Worm (Caenorhabditis elegans) whole organism, L1 larva: ENCODE data around the gene F10E9.2.

Source experiments
- F16B12.6 ChIP-seq: fragments of 150-350 bp; optimal IDR thresholded peaks from 2 replicates; lab custom pipeline; 2014; ENCODE audit warnings: missing biosample characterization, missing genetic modification characterization
- aha-1 ChIP-seq: fragments of 150-350 bp; optimal IDR thresholded peaks from 2 replicates; lab custom pipeline; 2014; ENCODE audit warnings: missing biosample characterization, missing genetic modification characterization
- alr-1 ChIP-seq: fragments of 200-800 bp; sonication (Bioruptor generic); optimal IDR thresholded peaks from 2 replicates; lab custom pipeline; 2018; ENCODE audit warnings: borderline replicate concordance, mild to moderate bottlenecking, missing genetic modification characterization, missing compliant biosample characterization
- aly-2 ChIP-seq: fragments of 150-350 bp; optimal IDR thresholded peaks from 2 replicates; lab custom pipeline; 2014; ENCODE audit warnings: missing biosample characterization, missing genetic modification characterization
- blmp-1 ChIP-seq: fragments of 150-350 bp; optimal IDR thresholded peaks from 2 replicates; lab custom pipeline; 2014; ENCODE audit warnings: missing biosample characterization, missing genetic modification characterization
- ceh-8 ChIP-seq: fragments of 200-800 bp; sonication (Bioruptor generic); optimal IDR thresholded peaks from 2 replicates; lab custom pipeline; 2018; ENCODE audit warnings: mild to moderate bottlenecking, missing genetic modification characterization, moderate library complexity, missing compliant biosample characterization
- ceh-82 ChIP-seq, 3 experiments: fragments of 150-350 bp in 1 of 3; sonication (generic microtip) in 2 of 3; optimal IDR thresholded peaks; 2 replicates each; lab custom pipeline; 2014 to 2017; ENCODE audit warnings: missing biosample characterization in 3 of 3, missing genetic modification characterization in 3 of 3
- ceh-88 ChIP-seq: fragments of 200-800 bp; sonication (Bioruptor generic); IDR thresholded peaks from 2 replicates; pipeline ENCODE4 v1.3.6; 2022; ENCODE audit warnings: missing genetic modification characterization, missing compliant biosample characterization
- dpl-1 ChIP-seq, 3 experiments: fragments of 150-350 bp in 2 of 3; sonication (generic microtip) in 1 of 3; optimal IDR thresholded peaks; 2 replicates each; lab custom pipeline; 2014 to 2017; ENCODE audit warnings: missing biosample characterization in 3 of 3, missing genetic modification characterization in 3 of 3, missing genetic modification reagents in 3 of 3
- efl-1 ChIP-seq, 4 experiments: fragments of 150-350 bp; optimal IDR thresholded peaks in 3 of 4; peaks in 1 of 4; 1 replicate in 1 of 4; 2 replicates in 3 of 4; lab custom pipeline; 2014; ENCODE audit warnings: missing biosample characterization in 2 of 4, missing genetic modification characterization in 2 of 4, missing genetic modification reagents in 2 of 4
- efl-3 ChIP-seq: fragments of 200-800 bp; sonication (Bioruptor generic); optimal IDR thresholded peaks from 2 replicates; lab custom pipeline; 2018; ENCODE audit warnings: mild to moderate bottlenecking, missing genetic modification characterization, missing compliant biosample characterization
- egl-13 ChIP-seq: sonication (generic microtip); optimal IDR thresholded peaks from 2 replicates; lab custom pipeline; 2016; ENCODE audit warnings: missing genotype, missing genetic modification reagents, missing genetic modification characterization, missing compliant biosample characterization
- elt-2 ChIP-seq: sonication (generic microtip); optimal IDR thresholded peaks from 2 replicates; lab custom pipeline; 2016; ENCODE audit warnings: missing genetic modification characterization, mild to moderate bottlenecking, inconsistent platforms, missing compliant biosample characterization, missing genetic modification reagents
- elt-3 ChIP-seq, 6 experiments: fragments of 150-350 bp in 1 of 6; sonication (generic microtip); optimal IDR thresholded peaks; 2 replicates each; lab custom pipeline; 2017 to 2018; ENCODE audit warnings: missing biosample characterization in 6 of 6, missing genetic modification characterization in 6 of 6, inconsistent platforms in 1 of 6
- fkh-10 ChIP-seq: sonication (generic microtip); optimal IDR thresholded peaks from 2 replicates; lab custom pipeline; 2017; ENCODE audit warnings: missing biosample characterization, missing genetic modification reagents, missing genetic modification characterization
- fkh-4 ChIP-seq: sonication (generic microtip); optimal IDR thresholded peaks from 2 replicates; lab custom pipeline; 2016; ENCODE audit warnings: missing compliant biosample characterization, missing genetic modification characterization, borderline replicate concordance
- fos-1 ChIP-seq: fragments of 150-350 bp; optimal IDR thresholded peaks from 2 replicates; lab custom pipeline; 2014; ENCODE audit warnings: missing biosample characterization, missing genetic modification characterization
- grh-1 ChIP-seq: fragments of 200-800 bp; sonication (Bioruptor generic); IDR thresholded peaks from 2 replicates; pipeline ENCODE4 v1.3.6; 2022; ENCODE audit warnings: missing genetic modification reagents, missing genetic modification characterization, missing compliant biosample characterization
- isw-1 ChIP-seq: fragments of 200-800 bp; sonication (Bioruptor generic); IDR thresholded peaks from 2 replicates; pipeline ENCODE4 v1.3.6; 2022; ENCODE audit warnings: missing genetic modification characterization, missing compliant biosample characterization
- jun-1 ChIP-seq: fragments of 150-350 bp; optimal IDR thresholded peaks from 2 replicates; lab custom pipeline; 2014; ENCODE audit warnings: missing biosample characterization, missing genetic modification reagents, missing genetic modification characterization
- lin-14 ChIP-seq: fragments of 200-800 bp; sonication (Bioruptor generic); optimal IDR thresholded peaks from 2 replicates; lab custom pipeline; 2018; ENCODE audit warnings: mild to moderate bottlenecking, missing genetic modification characterization, moderate library complexity, missing compliant biosample characterization
- lin-15B ChIP-seq: fragments of 150-350 bp; sonication (generic microtip); optimal IDR thresholded peaks from 3 replicates; lab custom pipeline; 2014; ENCODE audit warnings: missing biosample characterization, missing genetic modification characterization
- lin-35 ChIP-seq, 2 experiments: fragments of 150-350 bp; optimal IDR thresholded peaks; 2 replicates each; lab custom pipeline; 2014; ENCODE audit warnings: missing biosample characterization in 2 of 2, missing genetic modification characterization in 2 of 2, missing genetic modification reagents in 2 of 2
- lin-39 ChIP-seq: fragments of 150-350 bp; optimal IDR thresholded peaks from 2 replicates; lab custom pipeline; 2014; ENCODE audit warnings: missing biosample characterization, missing genetic modification reagents, missing genetic modification characterization
- lir-3 ChIP-seq: sonication (generic microtip); optimal IDR thresholded peaks from 2 replicates; lab custom pipeline; 2016; ENCODE audit warnings: mild to moderate bottlenecking, missing genetic modification characterization, moderate library complexity, missing compliant biosample characterization; ENCODE audit not compliant: poor library complexity
- lsy-2 ChIP-seq, 2 experiments: fragments of 150-350 bp; optimal IDR thresholded peaks; 2 replicates each; lab custom pipeline; 2014; ENCODE audit warnings: missing biosample characterization in 2 of 2, missing genetic modification characterization in 2 of 2
- mab-9 ChIP-seq: fragments of 200-800 bp; sonication (Bioruptor generic); IDR thresholded peaks from 2 replicates; pipeline ENCODE4 v1.3.6; 2022; ENCODE audit warnings: missing genetic modification reagents, missing genetic modification characterization, missing compliant biosample characterization
- nhr-11 ChIP-seq: fragments of 150-350 bp; optimal IDR thresholded peaks from 2 replicates; lab custom pipeline; 2014; ENCODE audit warnings: missing biosample characterization, missing genetic modification characterization
- nhr-12 ChIP-seq: sonication (generic microtip); optimal IDR thresholded peaks from 2 replicates; lab custom pipeline; 2017; ENCODE audit warnings: missing biosample characterization, missing genetic modification characterization
- nhr-19 ChIP-seq: fragments of 200-800 bp; sonication (Bioruptor generic); conservative IDR thresholded peaks from 2 replicates; pipeline ENCODE4 v1.3.6; 2022; ENCODE audit warnings: missing genetic modification characterization, missing compliant biosample characterization
- nhr-20 ChIP-seq: sonication (generic microtip); optimal IDR thresholded peaks from 2 replicates; lab custom pipeline; 2016; ENCODE audit warnings: mild to moderate bottlenecking, missing genetic modification characterization, missing compliant biosample characterization
- nhr-237 ChIP-seq: fragments of 150-350 bp; optimal IDR thresholded peaks from 2 replicates; lab custom pipeline; 2014; ENCODE audit warnings: missing biosample characterization, missing genetic modification characterization
- nhr-28 ChIP-seq: fragments of 150-350 bp; optimal IDR thresholded peaks from 2 replicates; lab custom pipeline; 2014; ENCODE audit warnings: missing biosample characterization, missing genetic modification characterization
- nhr-47 ChIP-seq: sonication (generic microtip); optimal IDR thresholded peaks from 2 replicates; lab custom pipeline; 2016; ENCODE audit warnings: mild to moderate bottlenecking, missing genetic modification characterization, moderate library complexity, missing compliant biosample characterization
- nhr-71 ChIP-seq: sonication (generic microtip); optimal IDR thresholded peaks from 2 replicates; lab custom pipeline; 2016; ENCODE audit warnings: mild to moderate bottlenecking, missing genetic modification characterization, moderate library complexity, missing compliant biosample characterization
- nhr-76 ChIP-seq: sonication (generic microtip); optimal IDR thresholded peaks from 2 replicates; lab custom pipeline; 2017; ENCODE audit warnings: missing biosample characterization, missing genetic modification characterization
- nhr-77 ChIP-seq: fragments of 150-350 bp; optimal IDR thresholded peaks from 2 replicates; lab custom pipeline; 2014; ENCODE audit warnings: missing biosample characterization, missing genetic modification characterization
- nhr-84 ChIP-seq: sonication (generic microtip); optimal IDR thresholded peaks from 2 replicates; lab custom pipeline; 2017; ENCODE audit warnings: missing biosample characterization, missing genetic modification characterization
- pag-3 ChIP-seq: sonication (generic microtip); optimal IDR thresholded peaks from 2 replicates; lab custom pipeline; 2017; ENCODE audit warnings: missing genetic modification characterization, mild to moderate bottlenecking, missing compliant biosample characterization, antibody characterized with exemption, borderline replicate concordance; ENCODE audit not compliant: insufficient read depth
- pax-3 ChIP-seq: fragments of 200-800 bp; sonication (Bioruptor generic); optimal IDR thresholded peaks from 2 replicates; lab custom pipeline; 2018; ENCODE audit warnings: mild to moderate bottlenecking, missing genetic modification characterization, moderate library complexity, missing compliant biosample characterization
- pqm-1 ChIP-seq: sonication (generic microtip); optimal IDR thresholded peaks from 3 replicates; lab custom pipeline; 2017; ENCODE audit warnings: missing biosample characterization, missing genetic modification characterization
- rnt-1 ChIP-seq: sonication (generic microtip); optimal IDR thresholded peaks from 2 replicates; lab custom pipeline; 2016; ENCODE audit warnings: mild to moderate bottlenecking, missing genetic modification characterization, moderate library complexity, missing compliant biosample characterization
- skn-1 ChIP-seq: fragments of 150-350 bp; optimal IDR thresholded peaks from 2 replicates; lab custom pipeline; 2014; ENCODE audit warnings: missing biosample characterization, missing genetic modification characterization
- snpc-4 ChIP-seq: fragments of 150-350 bp; optimal IDR thresholded peaks from 2 replicates; lab custom pipeline; 2014; ENCODE audit warnings: missing biosample characterization, missing genetic modification characterization
- snu-23 ChIP-seq: sonication (generic microtip); optimal IDR thresholded peaks from 2 replicates; lab custom pipeline; 2016; ENCODE audit warnings: missing genetic modification characterization, missing compliant biosample characterization
- sup-37 ChIP-seq: fragments of 200-800 bp; sonication (Bioruptor generic); optimal IDR thresholded peaks from 2 replicates; lab custom pipeline; 2018; ENCODE audit warnings: mild to moderate bottlenecking, missing genetic modification characterization, missing compliant biosample characterization
- unc-86 ChIP-seq: sonication (generic microtip); optimal IDR thresholded peaks from 2 replicates; lab custom pipeline; 2016; ENCODE audit warnings: missing genetic modification characterization, missing compliant biosample characterization
- vab-15 ChIP-seq: sonication (generic microtip); optimal IDR thresholded peaks from 2 replicates; lab custom pipeline; 2017; ENCODE audit warnings: missing genotype, mild to moderate bottlenecking, missing genetic modification characterization, missing compliant biosample characterization
- xbp-1 ChIP-seq: sonication (generic microtip); optimal IDR thresholded peaks from 2 replicates; lab custom pipeline; 2016; ENCODE audit warnings: missing genetic modification characterization, missing compliant biosample characterization
- zag-1 ChIP-seq: fragments of 150-350 bp; optimal IDR thresholded peaks from 2 replicates; lab custom pipeline; 2014; ENCODE audit warnings: missing biosample characterization, missing genetic modification characterization
- zip-4 ChIP-seq: fragments of 200-800 bp; sonication (Bioruptor generic); optimal IDR thresholded peaks from 2 replicates; lab custom pipeline; 2018; ENCODE audit warnings: mild to moderate bottlenecking, missing genetic modification characterization, moderate library complexity, missing compliant biosample characterization
- ztf-11 ChIP-seq, 2 experiments: sonication (generic microtip); optimal IDR thresholded peaks; 2 replicates each; lab custom pipeline; 2016 to 2017; ENCODE audit warnings: missing genetic modification characterization in 2 of 2, missing biosample characterization in 1 of 2, missing compliant biosample characterization in 1 of 2

The F10E9.2 gene

ce11 chrIII:8268296-8268695 lies 44.2 kb upstream of the F10E9.2 start, which contains the start of the genes F09G8.7 and crn-7:
TSS of gene F09G8.7 (minus strand) at chrIII:8268355.
TSS of gene crn-7 (plus strand) at chrIII:8268531.
- TF ChIP-seq rnt-1 (tag; lab: Kevin White, UChicago) = peak; percentile 45
- no peak for TF ChIP-seq ceh-8 (GFP tag; lab: Kevin White, UChicago)
- peak in 2 of 3 experiments; percentile 36 to 44 for TF ChIP-seq dpl-1 (GFP tag; optimal IDR thresholded peaks at IDR 0.05; lab: Kevin White, UChicago)
- no peak for TF ChIP-seq aha-1 (tag; lab: Kevin White, UChicago)
- no peak for TF ChIP-seq lin-14 (GFP tag; lab: Kevin White, UChicago)
- no peak for TF ChIP-seq ceh-88 (GFP tag; lab: Robert Waterston, UW)
- no peak for TF ChIP-seq jun-1 (tag; lab: Kevin White, UChicago)
- no peak for TF ChIP-seq pag-3
- peak; percentile 46 for TF ChIP-seq blmp-1
- TF ChIP-seq vab-15 (tag; lab: Kevin White, UChicago) = no peak
- no peak for TF ChIP-seq nhr-71 (tag; lab: Kevin White, UChicago)
- TF ChIP-seq ztf-11 (tag; optimal IDR thresholded peaks at IDR 0.05; lab: Kevin White, UChicago) = no peak
- peak; percentile 15 for TF ChIP-seq lin-15B (tag; lab: Kevin White, UChicago)
- peak; percentile 32 to 36 for TF ChIP-seq efl-1 (optimal IDR thresholded peaks at IDR 0.05; lab: Kevin White, UChicago)
- peak in 1 of 2 experiments; percentile 17 for TF ChIP-seq efl-1 (GFP tag; optimal IDR thresholded peaks at IDR 0.05 in 1 of 2; lab: Kevin White, UChicago)
- TF ChIP-seq sup-37 (GFP tag; lab: Kevin White, UChicago) = no peak
- TF ChIP-seq nhr-77 (tag; lab: Kevin White, UChicago) = no peak
- TF ChIP-seq nhr-47 (tag; lab: Kevin White, UChicago) = no peak
- TF ChIP-seq lin-39 (tag; lab: Kevin White, UChicago) = no peak
- no peak for TF ChIP-seq isw-1
- no peak for TF ChIP-seq fos-1 (tag; lab: Kevin White, UChicago)
- TF ChIP-seq xbp-1 (tag; lab: Kevin White, UChicago) = no peak
- TF ChIP-seq nhr-84 (tag; lab: Kevin White, UChicago) = no peak
- TF ChIP-seq elt-3 (tag; optimal IDR thresholded peaks at IDR 0.05; lab: Kevin White, UChicago) = no peak
- TF ChIP-seq nhr-28 = no peak
- no peak for TF ChIP-seq snpc-4 (tag; lab: Kevin White, UChicago)
- TF ChIP-seq snu-23 (GFP tag; lab: Kevin White, UChicago) = peak; percentile 33
- no peak for TF ChIP-seq efl-3 (GFP tag; lab: Kevin White, UChicago)
- TF ChIP-seq alr-1 (tag; lab: Kevin White, UChicago) = no peak
- TF ChIP-seq aly-2 (tag; lab: Kevin White, UChicago) = no peak
- peak in 1 of 3 experiments; percentile 31 for TF ChIP-seq ceh-82 (tag; optimal IDR thresholded peaks at IDR 0.05; lab: Kevin White, UChicago)
- TF ChIP-seq nhr-20 = no peak
- TF ChIP-seq zip-4 (GFP tag; lab: Kevin White, UChicago) = no peak
- TF ChIP-seq pqm-1 (tag; lab: Kevin White, UChicago) = no peak
- peak; percentile 24 for TF ChIP-seq lir-3 (tag; lab: Kevin White, UChicago)
- TF ChIP-seq grh-1 (GFP tag; lab: Robert Waterston, UW) = no peak
- no peak for TF ChIP-seq zag-1 (tag; lab: Kevin White, UChicago)
- TF ChIP-seq nhr-11 (tag; lab: Kevin White, UChicago) = no peak
- TF ChIP-seq lsy-2 (tag; optimal IDR thresholded peaks at IDR 0.05; lab: Kevin White, UChicago) = peak in 1 of 2 experiments; percentile 55
- no peak for TF ChIP-seq pax-3
- no peak for TF ChIP-seq unc-86 (tag; lab: Kevin White, UChicago)
- TF ChIP-seq nhr-237 (tag; lab: Kevin White, UChicago) = no peak
- TF ChIP-seq nhr-19 (GFP tag; lab: Robert Waterston, UW) = no peak
- peak; percentile 23 to 31 for TF ChIP-seq lin-35 (GFP tag; optimal IDR thresholded peaks at IDR 0.05; lab: Kevin White, UChicago)
- TF ChIP-seq skn-1 (tag; lab: Kevin White, UChicago) = peak; percentile 25
- no peak for TF ChIP-seq fkh-4 (tag; lab: Kevin White, UChicago)
- TF ChIP-seq nhr-12 = no peak
- no peak for TF ChIP-seq nhr-76
- TF ChIP-seq elt-2 (tag; lab: Kevin White, UChicago) = no peak
- no peak for TF ChIP-seq F16B12.6 (tag; lab: Kevin White, UChicago)
- TF ChIP-seq fkh-10 (GFP tag; lab: Kevin White, UChicago) = no peak
- no peak for TF ChIP-seq egl-13 (tag; lab: Kevin White, UChicago)
- no peak for TF ChIP-seq mab-9 (GFP tag; lab: Robert Waterston, UW)
